Fruit fly (Drosophila melanogaster) whole organism, embryonic: ENCODE data around the gene CecA1.

Experiments
- C15 ChIP-seq: fragments of 200-800 bp; sonication (Bioruptor generic); IDR thresholded peaks from 3 replicates; pipeline ENCODE4 v1.3.6; 2022; ENCODE audit warnings: missing biosample characterization, missing genetic modification characterization
- CG10267 ChIP-seq: fragments of 200-800 bp; sonication (Bioruptor generic); optimal IDR thresholded peaks from 2 replicates; lab custom pipeline; 2018; ENCODE audit warnings: missing biosample characterization, mild to moderate bottlenecking, missing genetic modification characterization, moderate library complexity
- CG10654 ChIP-seq: fragments of 200-800 bp; sonication (Bioruptor generic); optimal IDR thresholded peaks from 2 replicates; lab custom pipeline; 2016; ENCODE audit warnings: missing biosample characterization, missing genetic modification characterization
- CG11398 ChIP-seq: fragments of 200-800 bp; sonication (Bioruptor generic); optimal IDR thresholded peaks from 2 replicates; lab custom pipeline; 2016; ENCODE audit warnings: missing biosample characterization, missing genetic modification characterization
- CG12155 ChIP-seq: fragments of 200-800 bp; sonication (Bioruptor generic); optimal IDR thresholded peaks from 3 replicates; lab custom pipeline; 2016; ENCODE audit warnings: missing biosample characterization, missing genetic modification characterization
- CG13624 ChIP-seq: fragments of 200-800 bp; sonication (Bioruptor generic); optimal IDR thresholded peaks from 2 replicates; lab custom pipeline; 2016; ENCODE audit warnings: missing biosample characterization, missing genetic modification characterization
- CG15073 ChIP-seq: fragments of 200-800 bp; sonication (Bioruptor generic); optimal IDR thresholded peaks from 2 replicates; lab custom pipeline; 2016; ENCODE audit warnings: missing biosample characterization, missing genetic modification characterization
- CG15269 ChIP-seq: fragments of 200-800 bp; sonication (Bioruptor generic); optimal IDR thresholded peaks from 2 replicates; lab custom pipeline; 2018; ENCODE audit warnings: missing biosample characterization, mild to moderate bottlenecking, missing genetic modification characterization, moderate library complexity
- CG17328 ChIP-seq: fragments of 200-800 bp; sonication (Bioruptor generic); IDR thresholded peaks from 2 replicates; pipeline ENCODE4 v1.3.6; 2022; ENCODE audit warnings: missing biosample characterization, missing genetic modification characterization
- CG2120 ChIP-seq: fragments of 200-800 bp; sonication (Bioruptor generic); optimal IDR thresholded peaks from 3 replicates; lab custom pipeline; 2016; ENCODE audit warnings: missing biosample characterization, missing genetic modification characterization
- CG3065 ChIP-seq: fragments of 200-800 bp; sonication (Bioruptor generic); optimal IDR thresholded peaks from 2 replicates; lab custom pipeline; 2016; ENCODE audit warnings: missing biosample characterization, missing genetic modification characterization
- CG32532 ChIP-seq: fragments of 200-800 bp; sonication (Bioruptor generic); IDR thresholded peaks from 2 replicates; pipeline ENCODE4 v1.3.6; 2022; ENCODE audit warnings: missing biosample characterization, missing genetic modification characterization
- CG32767 ChIP-seq: fragments of 200-800 bp; sonication (Bioruptor generic); IDR thresholded peaks from 2 replicates; pipeline ENCODE4 v1.3.6; 2022; ENCODE audit warnings: missing biosample characterization, missing genetic modification characterization
- CG5245 ChIP-seq: fragments of 200-800 bp; sonication (Bioruptor generic); optimal IDR thresholded peaks from 3 replicates; lab custom pipeline; 2016; ENCODE audit warnings: missing biosample characterization, missing genetic modification characterization
- CG6689 ChIP-seq: fragments of 200-800 bp; sonication (Bioruptor generic); IDR thresholded peaks from 2 replicates; pipeline ENCODE4 v1.3.6; 2022; ENCODE audit warnings: missing biosample characterization, missing genetic modification characterization
- CG6854 ChIP-seq: fragments of 200-800 bp; sonication (Bioruptor generic); optimal IDR thresholded peaks from 3 replicates; lab custom pipeline; 2017; ENCODE audit warnings: missing biosample characterization, mild to moderate bottlenecking, missing genetic modification characterization
- CG7357 ChIP-seq: fragments of 200-800 bp; sonication (Bioruptor generic); IDR thresholded peaks from 3 replicates; pipeline ENCODE4 v1.3.6; 2022; ENCODE audit warnings: missing biosample characterization, missing genetic modification characterization
- CG7928 ChIP-seq: fragments of 200-800 bp; sonication (Bioruptor generic); optimal IDR thresholded peaks from 2 replicates; lab custom pipeline; 2017; ENCODE audit warnings: missing biosample characterization, mild to moderate bottlenecking, missing genetic modification characterization
- CG8281 ChIP-seq: fragments of 200-800 bp; sonication (Bioruptor generic); optimal IDR thresholded peaks from 2 replicates; lab custom pipeline; 2018; ENCODE audit warnings: missing biosample characterization, mild to moderate bottlenecking, missing genetic modification characterization, moderate library complexity
- CG8944 ChIP-seq: fragments of 200-800 bp; sonication (Bioruptor generic); optimal IDR thresholded peaks from 3 replicates; lab custom pipeline; 2016; ENCODE audit warnings: missing biosample characterization, missing genetic modification characterization
- CG9215 ChIP-seq: fragments of 200-800 bp; sonication (Bioruptor generic); IDR thresholded peaks from 2 replicates; pipeline ENCODE4 v1.3.6; 2022; ENCODE audit warnings: missing biosample characterization, missing genetic modification characterization
- CG9609 ChIP-seq: fragments of 200-800 bp; sonication (Bioruptor generic); optimal IDR thresholded peaks from 3 replicates; lab custom pipeline; 2016; ENCODE audit warnings: missing biosample characterization, missing genetic modification characterization
- Dek ChIP-seq: fragments of 200-800 bp; sonication (Bioruptor generic); optimal IDR thresholded peaks from 3 replicates; lab custom pipeline; 2019; ENCODE audit warnings: missing biosample characterization, mild to moderate bottlenecking, missing genetic modification characterization, moderate library complexity
- Dref ChIP-seq: fragments of 200-800 bp; sonication (Bioruptor generic); IDR thresholded peaks from 2 replicates; pipeline ENCODE4 v1.3.6; 2022; ENCODE audit warnings: missing biosample characterization, missing genetic modification characterization
- H2.0 ChIP-seq: fragments of 200-800 bp; sonication (Bioruptor generic); IDR thresholded peaks from 2 replicates; pipeline ENCODE4 v1.3.6; 2022; ENCODE audit warnings: missing biosample characterization, missing genetic modification characterization
- HHEX ChIP-seq: fragments of 200-800 bp; sonication (Bioruptor generic); optimal IDR thresholded peaks from 3 replicates; lab custom pipeline; 2017; ENCODE audit warnings: missing biosample characterization, mild to moderate bottlenecking, missing genetic modification characterization, missing genetic modification reagents
- HLHmδ ChIP-seq: fragments of 200-800 bp; sonication (Bioruptor generic); optimal IDR thresholded peaks from 2 replicates; lab custom pipeline; 2018; ENCODE audit warnings: missing biosample characterization, mild to moderate bottlenecking, missing genetic modification characterization, moderate library complexity
- Hr39 ChIP-seq: fragments of >200 bp; optimal IDR thresholded peaks from 2 replicates; lab custom pipeline; 2017
- Lim3 ChIP-seq: fragments of 200-800 bp; sonication (Bioruptor generic); IDR thresholded peaks from 2 replicates; pipeline ENCODE4 v1.3.6; 2022; ENCODE audit warnings: missing biosample characterization, missing genetic modification characterization
- Meics ChIP-seq: fragments of 200-800 bp; sonication (Bioruptor generic); optimal IDR thresholded peaks from 2 replicates; lab custom pipeline; 2017; ENCODE audit warnings: missing biosample characterization, mild to moderate bottlenecking, missing genetic modification characterization
- Myb ChIP-seq: fragments of 200-800 bp; sonication (Bioruptor generic); optimal IDR thresholded peaks from 2 replicates; lab custom pipeline; 2016; ENCODE audit warnings: missing biosample characterization, missing genetic modification characterization
- Spps ChIP-seq: fragments of 200-800 bp; sonication (Bioruptor generic); optimal IDR thresholded peaks from 2 replicates; lab custom pipeline; 2018; ENCODE audit warnings: missing biosample characterization, mild to moderate bottlenecking, missing genetic modification characterization
- Ssrp ChIP-seq: fragments of 200-800 bp; sonication (Bioruptor generic); optimal IDR thresholded peaks from 2 replicates; lab custom pipeline; 2018; ENCODE audit warnings: missing biosample characterization, mild to moderate bottlenecking, missing genetic modification characterization, moderate library complexity
- Usf ChIP-seq: fragments of 200-800 bp; sonication (Bioruptor generic); optimal IDR thresholded peaks from 2 replicates; lab custom pipeline; 2017; ENCODE audit warnings: missing genotype, missing biosample characterization, missing genetic modification characterization
- Xbp1 ChIP-seq: fragments of 200-800 bp; sonication (Bioruptor generic); optimal IDR thresholded peaks from 3 replicates; lab custom pipeline; 2016; ENCODE audit warnings: missing biosample characterization, mild to moderate bottlenecking, missing genetic modification characterization
- abd-A ChIP-seq: fragments of 200-800 bp; sonication (Bioruptor generic); optimal IDR thresholded peaks from 3 replicates; lab custom pipeline; 2019; ENCODE audit warnings: missing biosample characterization, mild to moderate bottlenecking, missing genetic modification characterization, moderate library complexity
- cato ChIP-seq: fragments of 200-800 bp; sonication (Bioruptor generic); optimal IDR thresholded peaks from 2 replicates; lab custom pipeline; 2016; ENCODE audit warnings: missing biosample characterization, missing genetic modification characterization, borderline replicate concordance
- ci ChIP-seq: fragments of 200-800 bp; sonication (Bioruptor generic); IDR thresholded peaks from 3 replicates; pipeline ENCODE4 v1.3.6; 2022; ENCODE audit warnings: missing biosample characterization, missing genetic modification characterization
- gem ChIP-seq: fragments of 200-800 bp; sonication (Bioruptor generic); optimal IDR thresholded peaks from 2 replicates; lab custom pipeline; 2019; ENCODE audit warnings: missing biosample characterization, mild to moderate bottlenecking, missing genetic modification characterization, moderate library complexity
- gsb-n ChIP-seq: fragments of 200-800 bp; sonication (Bioruptor generic); optimal IDR thresholded peaks from 3 replicates; lab custom pipeline; 2018; ENCODE audit warnings: missing biosample characterization, mild to moderate bottlenecking, missing genetic modification characterization
- h ChIP-seq: fragments of >200 bp; optimal IDR thresholded peaks from 2 replicates; lab custom pipeline; 2017
- her ChIP-seq: fragments of 200-800 bp; sonication (Bioruptor generic); optimal IDR thresholded peaks from 2 replicates; lab custom pipeline; 2016; ENCODE audit warnings: missing biosample characterization, missing genetic modification characterization
- mam ChIP-seq: fragments of 200-800 bp; sonication (Bioruptor generic); optimal IDR thresholded peaks from 3 replicates; lab custom pipeline; 2016; ENCODE audit warnings: missing biosample characterization, missing genetic modification characterization
- otp ChIP-seq: fragments of 200-800 bp; sonication (Bioruptor generic); IDR thresholded peaks from 3 replicates; pipeline ENCODE4, ENCODE4 v1.3.6; 2022; ENCODE audit warnings: missing biosample characterization, missing genetic modification characterization
- psq ChIP-seq: fragments of 200-800 bp; sonication (Bioruptor generic); optimal IDR thresholded peaks from 2 replicates; lab custom pipeline; 2017; ENCODE audit warnings: missing biosample characterization, missing genetic modification characterization
- schlank ChIP-seq: fragments of 200-800 bp; sonication (Bioruptor generic); optimal IDR thresholded peaks from 2 replicates; lab custom pipeline; 2018; ENCODE audit warnings: missing biosample characterization, mild to moderate bottlenecking, missing genetic modification characterization
- sens ChIP-seq: fragments of 200-800 bp; sonication (Bioruptor generic); peaks from one replicate; lab custom pipeline; 2016; ENCODE audit warnings: missing biosample characterization, missing genetic modification characterization
- unc-4 ChIP-seq: fragments of 200-800 bp; sonication (Bioruptor generic); IDR thresholded peaks from 2 replicates; pipeline ENCODE4 v1.3.6; 2022; ENCODE audit warnings: missing biosample characterization, missing genetic modification characterization; ENCODE audit not compliant: partially characterized antibody
- zen2 ChIP-seq: fragments of 200-800 bp; sonication (Bioruptor generic); IDR thresholded peaks from 3 replicates; pipeline ENCODE4 v1.3.6; 2022; ENCODE audit warnings: missing biosample characterization, missing genetic modification characterization; ENCODE audit not compliant: partially characterized antibody
- zfh2 ChIP-seq: fragments of 200-800 bp; sonication (Bioruptor generic); optimal IDR thresholded peaks from 2 replicates; lab custom pipeline; 2016; ENCODE audit warnings: missing biosample characterization, missing genetic modification characterization

Gene CecA1

DNA sequence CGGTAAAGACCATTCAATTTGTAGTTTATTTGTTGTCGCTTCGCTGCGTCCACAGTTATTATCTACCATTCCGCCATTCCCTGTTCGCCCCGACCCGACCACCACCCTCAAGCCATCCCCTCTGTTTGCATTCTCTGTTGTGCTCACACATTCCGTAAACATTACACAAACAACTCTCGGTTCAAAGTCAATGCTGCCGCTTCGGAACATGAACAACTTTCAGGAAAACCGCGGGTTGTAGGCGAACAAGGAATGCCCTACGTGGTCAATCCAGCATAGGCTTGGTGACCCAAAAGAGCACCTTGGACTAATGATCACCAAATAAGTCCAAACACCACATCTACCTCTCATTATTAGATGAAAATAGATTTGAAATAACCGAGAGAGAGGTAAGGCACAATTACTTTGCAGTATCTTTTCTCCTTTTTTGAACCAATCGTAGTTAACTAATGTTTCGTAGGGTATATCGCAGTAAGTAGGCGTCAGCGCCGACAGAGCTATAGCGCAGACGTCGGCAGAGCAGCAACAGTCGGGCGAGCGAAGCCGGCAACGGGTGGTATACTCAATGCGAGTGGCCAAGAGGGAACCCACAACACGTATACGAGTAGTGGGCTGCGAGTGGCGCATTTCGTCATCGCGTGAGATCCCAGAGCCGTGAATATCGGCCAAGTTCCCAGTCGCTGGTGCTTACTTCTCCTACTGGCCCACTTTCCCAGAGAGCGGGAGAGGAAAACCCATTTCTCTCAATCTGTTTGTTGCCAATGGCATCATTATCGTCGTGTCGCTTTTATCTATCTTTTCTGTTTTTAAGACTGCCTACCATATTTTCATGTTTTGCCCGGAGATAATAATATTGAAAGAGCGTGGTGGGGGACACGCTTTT, 7.3 kb upstream of the CecA1 start (continued):
- TF ChIP-seq CG15269 (tag; lab: Kevin White, UChicago) (peak; percentile 91), h (lab: Kevin White, UChicago) (no peak), CG2120 (GFP tag; lab: Kevin White, UChicago) (peak; percentile 97), CG13624 (GFP tag; lab: Kevin White, UChicago) (peak; percentile 99), CG11398 (GFP tag; lab: Kevin White, UChicago) (peak; percentile 93), CG6689 (GFP tag; lab: Robert Waterston, UW) (peak; percentile 95), Myb (GFP tag; lab: Kevin White, UChicago) (peak; percentile 89), Lim3 (GFP tag; lab: Robert Waterston, UW) (peak; percentile 95), gem (peak; percentile 96), CG12155 (GFP tag; lab: Kevin White, UChicago) (peak; percentile 89), CG32767 (GFP tag; lab: Robert Waterston, UW) (peak; percentile 93), C15 (GFP tag; lab: Robert Waterston, UW) (peak; percentile 90; the same call in 2 of the 3 replicates), zen2 (GFP tag; lab: Robert Waterston, UW) (no peak), ci (peak; percentile 80), CG8944 (peak; percentile 98), HLHmδ (GFP tag; lab: Kevin White, UChicago) (peak; percentile 90), CG9215 (GFP tag; lab: Robert Waterston, UW) (peak; percentile 90), schlank (tag; lab: Kevin White, UChicago) (peak; percentile 83), abd-A (tag; lab: Kevin White, UChicago) (peak; percentile 96), Hr39 (lab: Kevin White, UChicago) (no peak), CG8281 (tag; lab: Kevin White, UChicago) (peak; percentile 86), her (GFP tag; lab: Kevin White, UChicago) (peak; percentile 96), CG9609 (GFP tag; lab: Kevin White, UChicago) (peak; percentile 95), psq (GFP tag; lab: Kevin White, UChicago) (peak; percentile 94), sens (peak; percentile 100), Ssrp (peak; percentile 90), Dek (peak; percentile 91), Xbp1 (GFP tag; lab: Kevin White, UChicago) (peak; percentile 93), CG3065 (GFP tag; lab: Kevin White, UChicago) (peak; percentile 87), HHEX (peak; percentile 96), CG32532 (GFP tag; lab: Robert Waterston, UW) (peak; percentile 91), CG15073 (peak; percentile 44), H2.0 (GFP tag; lab: Robert Waterston, UW) (peak; percentile 85), unc-4 (0 out of 2 replicates have a peak, but pooled peaks have one; percentile 3), CG17328 (GFP tag; lab: Robert Waterston, UW) (peak; percentile 70; the same call in 1 of the 2 replicates), Spps (peak; percentile 80), CG10267 (tag; lab: Kevin White, UChicago) (peak; percentile 91), Meics (GFP tag; lab: Kevin White, UChicago) (peak; percentile 97), cato (GFP tag; lab: Kevin White, UChicago) (peak; percentile 77), mam (peak; percentile 98), CG6854 (GFP tag; lab: Kevin White, UChicago) (peak; percentile 93), gsb-n (tag; lab: Kevin White, UChicago) (peak; percentile 76), Usf (GFP tag; lab: Kevin White, UChicago) (peak; percentile 83), otp (peak; percentile 97), Dref (no peak), CG10654 (GFP tag; lab: Kevin White, UChicago) (peak; percentile 98), CG7928 (GFP tag; lab: Kevin White, UChicago) (peak; percentile 77), CG7357 (peak; percentile 88), zfh2 (peak; percentile 96), CG5245 (GFP tag; lab: Kevin White, UChicago) (peak; percentile 96)
